Fruit fly (Drosophila melanogaster): ENCODE measurements around the gene CG5969.

dm6 chr3L:20511499-20512108 is 38.0 kb downstream of the CG5969 start:
- no peak for TF ChIP-seq h (optimal IDR thresholded peaks at IDR 0.05)
- no peak for TF ChIP-seq insv (optimal IDR thresholded peaks at IDR 0.05)
- no peak for TF ChIP-seq Myc (optimal IDR thresholded peaks at IDR 0.05)
- no peak for TF ChIP-seq psq (optimal IDR thresholded peaks at IDR 0.05)
- no peak for TF ChIP-seq ttk (optimal IDR thresholded peaks at IDR 0.05)
- no peak for TF ChIP-seq Sin3A (optimal IDR thresholded peaks at IDR 0.05)

All from Kc167 (cell line).